Worm (Caenorhabditis elegans): ENCODE measurements around the gene sem-5.

ce11 chrX:8004845-8005244 lies 43.3 kb upstream of the sem-5 start:
- TF ChIP-seq flt-1 (GFP tag; IDR thresholded peaks at IDR 0.05) (no peak), ztf-23 (GFP tag; IDR thresholded peaks at IDR 0.05) (no peak), med-1 (GFP tag; optimal IDR thresholded peaks at IDR 0.05; ENCODE audit: insufficient read depth) (no peak), T22C8.4 (GFP tag; IDR thresholded peaks at IDR 0.05) (no peak)
